Worm (Caenorhabditis elegans) whole organism, L1 larva: Measurements from ENCODE around the gene eftu-2.

Experiments used
- ama-1 ChIP-seq: fragments of 150-350 bp; optimal IDR thresholded peaks from 2 replicates; lab custom pipeline; 2014
- ceh-8 ChIP-seq: fragments of 200-800 bp; sonication (Bioruptor generic); optimal IDR thresholded peaks from 2 replicates; lab custom pipeline; 2018; ENCODE audit warnings: mild to moderate bottlenecking, missing genetic modification characterization, moderate library complexity, missing compliant biosample characterization
- ceh-82 ChIP-seq, 3 experiments: fragments of 150-350 bp in 1 of 3; sonication (generic microtip) in 2 of 3; optimal IDR thresholded peaks; 2 replicates each; lab custom pipeline; 2014 to 2017; ENCODE audit warnings: missing biosample characterization in 3 of 3, missing genetic modification characterization in 3 of 3
- dsc-1 ChIP-seq: sonication (generic microtip); optimal IDR thresholded peaks from 2 replicates; lab custom pipeline; 2016; ENCODE audit warnings: mild to moderate bottlenecking, missing genetic modification characterization, missing compliant biosample characterization
- egl-27 ChIP-seq, 2 experiments: fragments of 150-350 bp in 1 of 2; sonication (generic microtip); optimal IDR thresholded peaks; 3 replicates each; lab custom pipeline; 2017 to 2018; ENCODE audit warnings: missing biosample characterization in 2 of 2, missing genetic modification characterization in 2 of 2, missing genetic modification reagents in 2 of 2
- fkh-10 ChIP-seq: sonication (generic microtip); optimal IDR thresholded peaks from 2 replicates; lab custom pipeline; 2017; ENCODE audit warnings: missing biosample characterization, missing genetic modification reagents, missing genetic modification characterization
- jun-1 ChIP-seq: fragments of 150-350 bp; optimal IDR thresholded peaks from 2 replicates; lab custom pipeline; 2014; ENCODE audit warnings: missing biosample characterization, missing genetic modification reagents, missing genetic modification characterization
- mef-2 ChIP-seq: fragments of 150-350 bp; optimal IDR thresholded peaks from 2 replicates; lab custom pipeline; 2014; ENCODE audit warnings: missing biosample characterization, missing genetic modification characterization
- nhr-28 ChIP-seq: fragments of 150-350 bp; optimal IDR thresholded peaks from 2 replicates; lab custom pipeline; 2014; ENCODE audit warnings: missing biosample characterization, missing genetic modification characterization
- pqm-1 ChIP-seq: sonication (generic microtip); optimal IDR thresholded peaks from 3 replicates; lab custom pipeline; 2017; ENCODE audit warnings: missing biosample characterization, missing genetic modification characterization
- sup-37 ChIP-seq: fragments of 200-800 bp; sonication (Bioruptor generic); optimal IDR thresholded peaks from 2 replicates; lab custom pipeline; 2018; ENCODE audit warnings: mild to moderate bottlenecking, missing genetic modification characterization, missing compliant biosample characterization
- ztf-4 ChIP-seq: fragments of 150-350 bp; optimal IDR thresholded peaks from 2 replicates; lab custom pipeline; 2014; ENCODE audit warnings: missing biosample characterization, missing genetic modification characterization

DNA sequence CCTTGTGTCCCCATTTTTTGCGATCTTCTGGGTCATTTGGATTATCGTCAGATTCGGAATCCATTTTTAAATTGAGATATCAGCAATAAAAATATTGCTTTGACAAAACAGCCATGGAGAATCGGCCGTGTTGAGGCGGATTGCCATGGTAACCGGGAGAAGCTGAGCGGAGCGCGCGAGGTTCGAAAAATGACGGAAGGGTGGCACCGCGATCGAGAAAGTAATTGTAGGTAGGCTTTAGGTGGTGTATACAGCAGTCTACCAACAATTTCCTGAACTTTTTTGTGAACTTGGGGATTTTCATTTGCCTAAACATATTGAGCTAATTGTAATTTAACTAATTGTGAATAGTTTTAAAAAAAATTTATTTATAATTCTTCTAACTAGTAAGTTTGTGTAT, 30.0 kb downstream of the eftu-2 start, which contains the start of gene ift-139:
- TF ChIP-seq egl-27 (tag; optimal IDR thresholded peaks at IDR 0.05; lab: Kevin White, UChicago) (no peak), pqm-1 (no peak), ama-1 (lab: Kevin White, UChicago) (no peak), ceh-82 (tag; optimal IDR thresholded peaks at IDR 0.05; lab: Kevin White, UChicago) (no peak), nhr-28 (tag; lab: Kevin White, UChicago) (no peak), sup-37 (GFP tag; lab: Kevin White, UChicago) (no peak), jun-1 (no peak), mef-2 (tag; lab: Kevin White, UChicago) (no peak), ceh-8 (no peak), dsc-1 (tag; lab: Kevin White, UChicago) (no peak), ztf-4 (tag; lab: Kevin White, UChicago) (no peak), fkh-10 (GFP tag; lab: Kevin White, UChicago) (no peak)
